Worm (Caenorhabditis elegans): Measurements from ENCODE around the gene nucl-1.

- TF ChIP-seq sem-2 (GFP tag; optimal IDR thresholded peaks at IDR 0.05) (no peak), nhr-12 (tag; optimal IDR thresholded peaks at IDR 0.05) (no peak), blmp-1 (tag; optimal IDR thresholded peaks at IDR 0.05) (no peak), tbx-8 (GFP tag; optimal IDR thresholded peaks at IDR 0.05) (no peak), hlh-1 (tag; optimal IDR thresholded peaks at IDR 0.05) (no peak), lsy-2 (tag; optimal IDR thresholded peaks at IDR 0.05) (no peak), pha-4 (tag; optimal IDR thresholded peaks at IDR 0.05) (no peak), snpc-4 (tag; optimal IDR thresholded peaks at IDR 0.05) (no peak), lin-13 (tag; optimal IDR thresholded peaks at IDR 0.05) (no peak), nhr-2 (tag; optimal IDR thresholded peaks at IDR 0.05) (no peak), ztf-11 (tag; optimal IDR thresholded peaks at IDR 0.05) (no peak), ceh-39 (tag; optimal IDR thresholded peaks at IDR 0.05) (no peak), zip-8 (tag; optimal IDR thresholded peaks at IDR 0.05) (no peak)
Measured at ce11 chrIV:8273334-8273733, 16.0 kb downstream of the nucl-1 start.

Data from whole organism, mixed stage, embryonic.